Worm (Caenorhabditis elegans): ENCODE measurements around the gene F35E12.10.

The F35E12.10 gene

DNA sequence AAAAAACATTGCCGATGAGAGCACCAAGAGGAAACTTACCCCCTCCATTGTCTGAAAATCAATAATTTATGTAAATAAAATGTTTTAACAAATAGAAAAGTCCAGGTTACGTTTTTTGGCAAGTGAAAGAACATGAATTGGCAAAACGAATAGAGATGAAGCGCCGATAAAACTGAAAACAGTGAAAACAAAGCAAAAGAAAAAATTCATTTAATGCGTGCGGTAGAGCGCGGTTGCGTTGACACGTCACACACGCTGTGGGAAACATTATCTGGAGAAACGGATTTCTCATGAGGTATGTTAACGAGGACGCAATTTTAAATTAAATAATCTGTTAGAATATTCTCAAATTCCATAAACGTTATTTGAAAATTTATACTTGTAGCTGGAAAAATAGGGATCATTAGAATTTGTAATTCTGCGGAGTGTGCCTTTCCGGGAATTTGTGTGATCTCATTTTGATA is 33.3 kb downstream of the F35E12.10 start, which contains the start of gene zipt-9 (continued):
- no peak for TF ChIP-seq nhr-102 (tag; optimal IDR thresholded peaks at IDR 0.05)
- peak; percentile 97 for TF ChIP-seq lin-38 (GFP tag; IDR thresholded peaks at IDR 0.05)
- no peak for TF ChIP-seq F26F4.8 (GFP tag; conservative IDR thresholded peaks at IDR 0.05)
- TF ChIP-seq nhr-111 (GFP tag; optimal IDR thresholded peaks at IDR 0.05) = no peak
- TF ChIP-seq sdz-12 (GFP tag; optimal IDR thresholded peaks at IDR 0.05) = no peak
- TF ChIP-seq lir-3 (tag; optimal IDR thresholded peaks at IDR 0.05) = no peak
- TF ChIP-seq unc-39 (tag; optimal IDR thresholded peaks at IDR 0.05) = no peak
- peak; percentile 96 for TF ChIP-seq mes-2 (tag; optimal IDR thresholded peaks at IDR 0.05; ENCODE audit: poor library complexity, severe bottlenecking)
- TF ChIP-seq R02D3.7 (tag; optimal IDR thresholded peaks at IDR 0.05) = no peak
- peak; percentile 77 for TF ChIP-seq T20F7.1 (GFP tag; optimal IDR thresholded peaks at IDR 0.05)
- peak; percentile 62 for TF ChIP-seq ces-1 (GFP tag; optimal IDR thresholded peaks at IDR 0.05)
- no peak for TF ChIP-seq aly-2 (tag; optimal IDR thresholded peaks at IDR 0.05)
- peak; percentile 46; the same call in 1 of the 2 replicates for TF ChIP-seq dmd-9 (GFP tag; IDR thresholded peaks at IDR 0.05)
- TF ChIP-seq nhr-76 (tag; optimal IDR thresholded peaks at IDR 0.05) = no peak
- TF ChIP-seq saeg-2 (GFP tag; IDR thresholded peaks at IDR 0.05) = no peak
- TF ChIP-seq nhr-25 (tag; optimal IDR thresholded peaks at IDR 0.05; ENCODE audit: borderline replicate concordance, insufficient read depth) = no peak
- TF ChIP-seq nhr-48 (tag; optimal IDR thresholded peaks at IDR 0.05) = no peak
- peak; percentile 74 for TF ChIP-seq mxl-3 (GFP tag; optimal IDR thresholded peaks at IDR 0.05)
- TF ChIP-seq dmd-6 (GFP tag; IDR thresholded peaks at IDR 0.05) = peak; percentile 61; the same call in 1 of the 2 replicates
- TF ChIP-seq lin-1 (GFP tag; IDR thresholded peaks at IDR 0.05) = 0 out of 2 replicates have a peak, but pooled peaks have one; percentile 46
- TF ChIP-seq ama-1 (optimal IDR thresholded peaks at IDR 0.05) = no peak
- no peak for TF ChIP-seq lsy-2 (tag; optimal IDR thresholded peaks at IDR 0.05)
- TF ChIP-seq attf-4 (tag; optimal IDR thresholded peaks at IDR 0.05) = no peak
- TF ChIP-seq hif-1 (tag; optimal IDR thresholded peaks at IDR 0.05) = peak in 1 of 2 experiments; percentile 88
- no peak for TF ChIP-seq lin-39 (tag; optimal IDR thresholded peaks at IDR 0.05)
- no peak for TF ChIP-seq egl-27 (tag; optimal IDR thresholded peaks at IDR 0.05)
- TF ChIP-seq ZK546.5 (tag; optimal IDR thresholded peaks at IDR 0.05) = no peak
- TF ChIP-seq snpc-1.2 (GFP tag; IDR thresholded peaks at IDR 0.05) = no peak
- TF ChIP-seq tra-1 (GFP tag; IDR thresholded peaks at IDR 0.05) = no peak
- peak; percentile 46 for TF ChIP-seq lin-13 (GFP tag; optimal IDR thresholded peaks at IDR 0.05)
- peak; percentile 44 for TF ChIP-seq F37D6.2 (tag; optimal IDR thresholded peaks at IDR 0.05)
- no peak for TF ChIP-seq skn-1 (tag; optimal IDR thresholded peaks at IDR 0.05)
- TF ChIP-seq hlh-11 (tag; optimal IDR thresholded peaks at IDR 0.05) = peak; percentile 56
- TF ChIP-seq pha-4 (GFP tag; IDR thresholded peaks at IDR 0.05) = no peak
- TF ChIP-seq pha-4 (tag; optimal IDR thresholded peaks at IDR 0.05) = no peak
- no peak for TF ChIP-seq D1046.2 (GFP tag; IDR thresholded peaks at IDR 0.05)
- TF ChIP-seq arid-1 (GFP tag; conservative IDR thresholded peaks at IDR 0.05) = no peak
- no peak for TF ChIP-seq cey-2 (tag; optimal IDR thresholded peaks at IDR 0.05; ENCODE audit: borderline replicate concordance, insufficient read depth)
- no peak for TF ChIP-seq daf-12 (tag; optimal IDR thresholded peaks at IDR 0.05)
- TF ChIP-seq daf-16 (GFP tag; optimal IDR thresholded peaks at IDR 0.05) = no peak
- peak; percentile 46 for TF ChIP-seq daf-16 (tag; optimal IDR thresholded peaks at IDR 0.05)
- TF ChIP-seq daf-8 (GFP tag; IDR thresholded peaks at IDR 0.05) = no peak
- TF ChIP-seq Y48G9A.11 (GFP tag; IDR thresholded peaks at IDR 0.05) = no peak
- no peak for TF ChIP-seq ceh-28 (tag; optimal IDR thresholded peaks at IDR 0.05)
- no peak for TF ChIP-seq F49E8.2 (tag; optimal IDR thresholded peaks at IDR 0.05; ENCODE audit: borderline replicate concordance)
- TF ChIP-seq lin-29 (GFP tag; IDR thresholded peaks at IDR 0.05) = no peak
- TF ChIP-seq lin-15B (tag; optimal IDR thresholded peaks at IDR 0.05) = peak; percentile 24
- no peak for TF ChIP-seq pqm-1 (tag; optimal IDR thresholded peaks at IDR 0.05)
- no peak for TF ChIP-seq fos-1 (tag; optimal IDR thresholded peaks at IDR 0.05)
- peak; percentile 37 for TF ChIP-seq aha-1 (tag)
- TF ChIP-seq nhr-41 (GFP tag; IDR thresholded peaks at IDR 0.05) = no peak
- peak; percentile 73; the same call in 1 of the 2 replicates for TF ChIP-seq ZK337.2 (GFP tag; IDR thresholded peaks at IDR 0.05)

All from whole organism, L4 larva.